Fruit fly (Drosophila melanogaster): Measurements from ENCODE around the gene Rhau.

Gene Rhau

DNA sequence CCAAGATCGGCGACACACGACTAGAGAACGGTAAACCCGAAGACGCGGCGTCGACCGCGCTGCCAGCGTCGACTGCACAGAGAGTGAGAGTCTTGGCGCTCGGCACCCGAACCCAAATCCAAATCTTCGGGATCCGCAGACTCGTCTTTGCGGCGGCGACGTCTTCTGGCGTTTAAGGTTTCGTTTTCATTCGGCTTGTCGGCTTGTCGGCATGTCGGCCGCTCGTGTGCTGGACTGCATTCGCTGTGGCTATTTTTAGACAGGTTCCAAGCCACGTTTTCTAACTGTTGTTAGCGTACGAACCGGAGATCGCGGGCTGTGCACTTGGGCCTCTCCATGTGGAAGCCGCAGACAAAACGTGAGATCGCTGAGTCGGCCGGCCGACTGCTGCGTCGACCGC is 41.7 kb downstream of the Rhau start (continued):
- TF ChIP-seq CG34422 (GFP tag; IDR thresholded peaks at IDR 0.05) (no peak), CG1792 (GFP tag; optimal IDR thresholded peaks at IDR 0.05) (no peak), CG7745 (tag; optimal IDR thresholded peaks at IDR 0.05) (no peak), CG11504 (tag; optimal IDR thresholded peaks at IDR 0.05) (peak; percentile 4), dysf (GFP tag; IDR thresholded peaks at IDR 0.05) (no peak), oc (tag; optimal IDR thresholded peaks at IDR 0.05) (peak; percentile 21), Bgb (GFP tag; IDR thresholded peaks at IDR 0.05; ENCODE audit: partially characterized antibody) (no peak), Camta (GFP tag; optimal IDR thresholded peaks at IDR 0.05) (no peak), Hand (GFP tag; optimal IDR thresholded peaks at IDR 0.05) (no peak), CG9817 (tag; optimal IDR thresholded peaks at IDR 0.05) (no peak), fd64A (GFP tag; optimal IDR thresholded peaks at IDR 0.05) (peak; percentile 14), ranshi (GFP tag; IDR thresholded peaks at IDR 0.05) (no peak), CG7357 (GFP tag; IDR thresholded peaks at IDR 0.05) (no peak), CG34376 (GFP tag; optimal IDR thresholded peaks at IDR 0.05) (no peak), dimm (GFP tag; IDR thresholded peaks at IDR 0.05) (no peak), amos (GFP tag; IDR thresholded peaks at IDR 0.05; ENCODE audit: partially characterized antibody) (no peak), fru (optimal IDR thresholded peaks at IDR 0.05) (no peak), gfzf (GFP tag; optimal IDR thresholded peaks at IDR 0.05) (no peak), CG3281 (GFP tag; optimal IDR thresholded peaks at IDR 0.05) (no peak), croc (GFP tag; conservative IDR thresholded peaks at IDR 0.05) (no peak), grau (tag; optimal IDR thresholded peaks at IDR 0.05) (peak; percentile 4), CG4617 (GFP tag; optimal IDR thresholded peaks at IDR 0.05; ENCODE audit: borderline replicate concordance) (no peak), CG31365 (tag; optimal IDR thresholded peaks at IDR 0.05) (no peak), CG31441 (GFP tag; IDR thresholded peaks at IDR 0.05) (peak; percentile 34; the same call in 1 of the 2 replicates), CG18599 (GFP tag; optimal IDR thresholded peaks at IDR 0.05) (no peak), dm (GFP tag; optimal IDR thresholded peaks at IDR 0.05) (peak; percentile 64), crol (GFP tag; IDR thresholded peaks at IDR 0.05) (no peak), CG7928 (GFP tag; optimal IDR thresholded peaks at IDR 0.05) (no peak), CG31224 (GFP tag; IDR thresholded peaks at IDR 0.05) (no peak), da (GFP tag; optimal IDR thresholded peaks at IDR 0.05) (no peak), CG4820 (GFP tag; optimal IDR thresholded peaks at IDR 0.05) (no peak), CG34224 (GFP tag; IDR thresholded peaks at IDR 0.05; ENCODE audit: partially characterized antibody) (0 out of 3 replicates have a peak, but pooled peaks have one; percentile 20), Doc3 (GFP tag; IDR thresholded peaks at IDR 0.05; ENCODE audit: partially characterized antibody) (no peak), stwl (tag; optimal IDR thresholded peaks at IDR 0.05) (no peak), z (GFP tag; IDR thresholded peaks at IDR 0.05) (no peak), Dbx (GFP tag; IDR thresholded peaks at IDR 0.05) (no peak), toy (GFP tag; IDR thresholded peaks at IDR 0.05) (no peak), CG17359 (tag; optimal IDR thresholded peaks at IDR 0.05) (no peak), CG6689 (GFP tag; IDR thresholded peaks at IDR 0.05) (no peak), CG17802 (tag; optimal IDR thresholded peaks at IDR 0.05) (no peak), CG3163 (GFP tag; optimal IDR thresholded peaks at IDR 0.05) (no peak), CG7556 (GFP tag; optimal IDR thresholded peaks at IDR 0.05) (no peak), wek (GFP tag; optimal IDR thresholded peaks at IDR 0.05) (no peak), vvl (GFP tag; IDR thresholded peaks at IDR 0.05) (0 out of 2 replicates have a peak, but pooled peaks have one; percentile 22), gsb (GFP tag; IDR thresholded peaks at IDR 0.05) (no peak), sens (GFP tag) (peak; percentile 84), BtbVII (GFP tag; optimal IDR thresholded peaks at IDR 0.05) (no peak), nerfin-1 (tag; optimal IDR thresholded peaks at IDR 0.05) (peak; percentile 7), Deaf1 (tag; optimal IDR thresholded peaks at IDR 0.05) (peak; percentile 99), CG15073 (GFP tag; optimal IDR thresholded peaks at IDR 0.05) (no peak), CG8388 (GFP tag; optimal IDR thresholded peaks at IDR 0.05) (peak; percentile 31)

Data from whole organism, embryonic.